Fruit fly (Drosophila melanogaster) whole organism, adult: Measurements from ENCODE around the gene CG4133.

Experiments
- CG11617 ChIP-seq: fragments of 200-800 bp; sonication (Bioruptor generic); optimal IDR thresholded peaks from 2 replicates; lab custom pipeline; 2017; ENCODE audit warnings: mild to moderate bottlenecking, missing biosample characterization, missing genetic modification reagents, missing genetic modification characterization
- CG12768 ChIP-seq: fragments of 200-800 bp; sonication (Bioruptor generic); optimal IDR thresholded peaks from 2 replicates; lab custom pipeline; 2017; ENCODE audit warnings: missing biosample characterization, missing genetic modification characterization, mild to moderate bottlenecking, moderate library complexity, missing genetic modification reagents
- CG14711 ChIP-seq: fragments of 200-800 bp; sonication (Bioruptor generic); optimal IDR thresholded peaks from 2 replicates; lab custom pipeline; 2018; ENCODE audit warnings: missing biosample characterization, mild to moderate bottlenecking, missing genetic modification characterization, moderate library complexity
- CG1620 ChIP-seq: fragments of 200-800 bp; sonication (Bioruptor generic); optimal IDR thresholded peaks from 2 replicates; lab custom pipeline; 2016; ENCODE audit warnings: missing biosample characterization, missing genetic modification characterization
- CG33017 ChIP-seq: fragments of 200-800 bp; sonication (Bioruptor generic); optimal IDR thresholded peaks from 2 replicates; lab custom pipeline; 2018; ENCODE audit warnings: missing biosample characterization, mild to moderate bottlenecking, missing genetic modification characterization, moderate library complexity
- CG5204 ChIP-seq: fragments of 200-800 bp; sonication (Bioruptor generic); optimal IDR thresholded peaks from 2 replicates; lab custom pipeline; 2016; ENCODE audit warnings: missing biosample characterization, missing genetic modification characterization
- CG7045 ChIP-seq: fragments of 200-800 bp; sonication (Bioruptor generic); optimal IDR thresholded peaks from 2 replicates; lab custom pipeline; 2017; ENCODE audit warnings: missing biosample characterization, mild to moderate bottlenecking, missing genetic modification characterization
- CG7101 ChIP-seq: fragments of 200-800 bp; sonication (Bioruptor generic); optimal IDR thresholded peaks from 2 replicates; lab custom pipeline; 2018; ENCODE audit warnings: missing biosample characterization, mild to moderate bottlenecking, missing genetic modification characterization, moderate library complexity
- Clk ChIP-seq: fragments of 200-800 bp; sonication (Bioruptor generic); optimal IDR thresholded peaks from 2 replicates; lab custom pipeline; 2017; ENCODE audit warnings: missing biosample characterization, missing genetic modification characterization
- Crg-1 ChIP-seq: fragments of 200-800 bp; sonication (Bioruptor generic); optimal IDR thresholded peaks from 2 replicates; lab custom pipeline; 2016; ENCODE audit warnings: missing biosample characterization, missing genetic modification characterization
- Hr96 ChIP-seq: fragments of 200-800 bp; sonication (Bioruptor generic); optimal IDR thresholded peaks from 2 replicates; lab custom pipeline; 2016; ENCODE audit warnings: missing biosample characterization, missing genetic modification characterization
- Mnt ChIP-seq: fragments of 200-800 bp; sonication (Bioruptor generic); optimal IDR thresholded peaks from 2 replicates; lab custom pipeline; 2016; ENCODE audit warnings: missing biosample characterization, mild to moderate bottlenecking, missing genetic modification characterization
- bab1 ChIP-seq: fragments of 200-800 bp; sonication (Bioruptor generic); optimal IDR thresholded peaks from 3 replicates; lab custom pipeline; 2019; ENCODE audit warnings: missing biosample characterization, mild to moderate bottlenecking, missing genetic modification characterization, moderate library complexity
- cic ChIP-seq: fragments of 200-800 bp; sonication (Bioruptor generic); optimal IDR thresholded peaks from 2 replicates; lab custom pipeline; 2017; ENCODE audit warnings: missing biosample characterization, mild to moderate bottlenecking, missing genetic modification characterization, moderate library complexity
- cnc ChIP-seq, 2 experiments: fragments of >200 bp; optimal IDR thresholded peaks; 2 replicates each; lab custom pipeline; 2017
- kay ChIP-seq: fragments of 200-800 bp; sonication (Bioruptor generic); peaks from one replicate; lab custom pipeline; 2016; ENCODE audit warnings: missing biosample characterization, missing genetic modification characterization, borderline replicate concordance
- ovo ChIP-seq: fragments of 200-800 bp; sonication (Bioruptor generic); optimal IDR thresholded peaks from 2 replicates; lab custom pipeline; 2016; ENCODE audit warnings: missing biosample characterization, missing genetic modification characterization
- pad ChIP-seq: fragments of 200-800 bp; sonication (Bioruptor generic); optimal IDR thresholded peaks from 3 replicates; lab custom pipeline; 2017; ENCODE audit warnings: missing biosample characterization, missing genetic modification characterization, mild to moderate bottlenecking, moderate library complexity, missing genetic modification reagents
- tj ChIP-seq: fragments of 200-800 bp; sonication (Bioruptor generic); optimal IDR thresholded peaks from 3 replicates; lab custom pipeline; 2017; ENCODE audit warnings: missing biosample characterization, mild to moderate bottlenecking, missing genetic modification characterization, moderate library complexity
- toe ChIP-seq: fragments of 200-800 bp; sonication (Bioruptor generic); optimal IDR thresholded peaks from 2 replicates; lab custom pipeline; 2016; ENCODE audit warnings: missing biosample characterization, missing genetic modification characterization

Gene CG4133

dm6 chr2L:496436-496835 is 41.1 kb downstream of the CG4133 start:
- TF ChIP-seq Mnt (GFP tag; lab: Kevin White, UChicago): no peak
- peak; percentile 60 for TF ChIP-seq tj
- no peak for TF ChIP-seq CG1620 (GFP tag; lab: Kevin White, UChicago)
- TF ChIP-seq CG12768 (GFP tag; lab: Kevin White, UChicago): no peak
- no peak for TF ChIP-seq CG14711 (tag; lab: Kevin White, UChicago)

- no peak for TF ChIP-seq tj
- no peak for TF ChIP-seq Mnt (GFP tag; lab: Kevin White, UChicago)
- no peak for TF ChIP-seq CG14711 (tag; lab: Kevin White, UChicago)
- TF ChIP-seq CG12768 (GFP tag; lab: Kevin White, UChicago): no peak
- TF ChIP-seq pad (GFP tag; lab: Kevin White, UChicago): no peak
- TF ChIP-seq kay: no peak
- TF ChIP-seq CG1620 (GFP tag; lab: Kevin White, UChicago): no peak
- no peak for TF ChIP-seq CG7101 (tag; lab: Kevin White, UChicago)
- no peak for TF ChIP-seq ovo (GFP tag; lab: Kevin White, UChicago)
- no peak for TF ChIP-seq cnc (optimal IDR thresholded peaks at IDR 0.05; lab: Kevin White, UChicago)
- TF ChIP-seq CG11617: no peak
- no peak for TF ChIP-seq Hr96
- TF ChIP-seq Clk: no peak
- TF ChIP-seq CG5204 (GFP tag; lab: Kevin White, UChicago): no peak
- TF ChIP-seq CG33017: no peak
These were observed 41.5 kb downstream of the CG4133 start for dm6 chr2L:496841-497240.

DNA sequence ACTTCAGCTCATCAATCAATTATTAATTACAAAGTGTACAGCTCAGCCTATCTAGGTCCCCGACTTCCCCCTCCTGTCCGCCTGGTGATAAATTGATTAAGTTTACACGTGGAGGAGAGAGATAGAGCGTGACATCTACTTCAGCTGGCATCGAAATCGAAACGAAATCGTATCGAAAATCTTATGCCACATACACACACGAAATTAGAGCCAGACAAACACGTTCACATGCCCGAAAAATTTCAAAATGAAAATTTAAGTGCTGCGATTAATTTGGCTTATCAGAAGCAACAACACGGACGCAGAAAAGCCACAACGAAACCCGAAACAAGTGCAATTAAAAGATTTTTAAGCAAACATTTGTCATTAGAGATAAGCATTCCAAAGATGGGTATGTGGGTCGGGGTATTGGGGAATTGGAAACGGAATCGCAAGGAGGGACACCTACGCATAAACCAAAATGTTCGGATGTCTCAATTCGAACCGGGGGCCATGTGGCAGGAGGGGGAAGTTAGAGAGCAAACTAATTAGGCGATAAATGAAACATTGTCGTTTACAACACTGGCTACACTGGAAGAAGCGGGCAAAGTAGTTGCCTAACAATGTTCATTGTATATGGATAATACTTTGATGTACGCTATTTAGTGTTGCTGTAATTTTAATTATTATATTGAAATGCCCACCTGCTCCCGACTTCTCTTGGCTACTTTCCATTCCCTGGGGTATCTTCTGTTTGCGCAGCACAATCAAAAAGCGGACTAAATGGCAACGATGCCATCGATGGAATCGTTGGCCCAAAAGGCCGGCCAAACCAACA is 42.5 kb downstream of the CG4133 start:
- TF ChIP-seq CG14711 (tag; lab: Kevin White, UChicago) (no peak), CG11617 (no peak), cic (GFP tag; lab: Kevin White, UChicago) (no peak), CG33017 (no peak), CG12768 (GFP tag; lab: Kevin White, UChicago) (no peak)

- TF ChIP-seq ovo (GFP tag; lab: Kevin White, UChicago): no peak
- TF ChIP-seq CG11617: no peak
- no peak for TF ChIP-seq CG33017
- TF ChIP-seq tj: no peak
- TF ChIP-seq cic (GFP tag; lab: Kevin White, UChicago): no peak
- no peak for TF ChIP-seq kay
- no peak for TF ChIP-seq Mnt (GFP tag; lab: Kevin White, UChicago)
- no peak for TF ChIP-seq CG5204 (GFP tag; lab: Kevin White, UChicago)
- no peak for TF ChIP-seq CG1620 (GFP tag; lab: Kevin White, UChicago)
- TF ChIP-seq bab1 (GFP tag; lab: Kevin White, UChicago): no peak
- TF ChIP-seq Crg-1: no peak
- TF ChIP-seq pad (GFP tag; lab: Kevin White, UChicago): no peak
- no peak for TF ChIP-seq Clk
These were observed 43.1 kb downstream of the CG4133 start for dm6 chr2L:498474-498821.

DNA sequence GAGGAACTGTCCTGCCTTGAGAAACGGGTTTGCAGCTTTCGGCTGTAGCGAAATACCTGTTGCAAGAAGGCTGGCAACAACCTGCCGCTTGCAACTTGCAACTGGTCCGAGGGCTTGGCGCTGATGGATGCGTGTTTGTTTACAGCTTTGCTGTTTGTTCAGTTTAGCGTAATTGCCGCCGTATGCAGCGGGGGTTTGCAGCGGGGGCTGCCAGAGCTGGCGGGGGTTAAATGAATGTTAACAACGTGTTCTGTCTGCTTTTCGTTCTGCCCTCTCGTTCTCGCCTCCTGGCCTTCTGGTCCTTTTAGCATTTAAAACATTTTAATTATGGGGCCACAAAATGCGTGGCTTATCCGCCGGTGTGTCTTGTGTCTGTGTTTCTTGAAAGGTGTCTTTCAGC is 44.6 kb downstream of the CG4133 start:
- no peak for TF ChIP-seq CG14711 (tag; lab: Kevin White, UChicago)
- no peak for TF ChIP-seq CG1620 (GFP tag; lab: Kevin White, UChicago)
- no peak for TF ChIP-seq Mnt (GFP tag; lab: Kevin White, UChicago)
- no peak for TF ChIP-seq CG7045 (GFP tag; lab: Kevin White, UChicago)
- no peak for TF ChIP-seq Crg-1
- TF ChIP-seq toe (GFP tag; lab: Kevin White, UChicago): no peak
- no peak for TF ChIP-seq CG33017
- TF ChIP-seq bab1 (GFP tag; lab: Kevin White, UChicago): no peak
- no peak for TF ChIP-seq cnc (optimal IDR thresholded peaks at IDR 0.05; lab: Kevin White, UChicago)

DNA sequence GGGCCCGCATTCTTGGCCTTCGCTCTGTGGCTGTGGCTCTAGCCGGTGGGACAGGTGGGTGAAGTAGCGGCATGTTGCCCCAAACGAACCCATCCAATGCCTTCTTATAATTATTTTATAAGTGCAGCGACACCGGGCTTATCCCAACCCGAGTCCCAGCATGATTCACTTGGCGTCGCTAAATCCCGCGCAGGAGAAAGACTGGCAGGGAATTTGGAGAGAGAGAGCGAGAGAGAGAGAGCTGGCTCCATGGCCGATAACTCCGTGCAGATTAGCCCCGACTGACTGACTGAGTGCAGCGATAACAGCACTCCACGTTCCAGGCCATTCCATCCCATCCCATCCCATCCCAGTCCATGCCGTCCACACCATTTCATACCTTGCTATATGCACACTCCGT is 46.3 kb downstream of the CG4133 start:
- TF ChIP-seq tj: no peak

DNA sequence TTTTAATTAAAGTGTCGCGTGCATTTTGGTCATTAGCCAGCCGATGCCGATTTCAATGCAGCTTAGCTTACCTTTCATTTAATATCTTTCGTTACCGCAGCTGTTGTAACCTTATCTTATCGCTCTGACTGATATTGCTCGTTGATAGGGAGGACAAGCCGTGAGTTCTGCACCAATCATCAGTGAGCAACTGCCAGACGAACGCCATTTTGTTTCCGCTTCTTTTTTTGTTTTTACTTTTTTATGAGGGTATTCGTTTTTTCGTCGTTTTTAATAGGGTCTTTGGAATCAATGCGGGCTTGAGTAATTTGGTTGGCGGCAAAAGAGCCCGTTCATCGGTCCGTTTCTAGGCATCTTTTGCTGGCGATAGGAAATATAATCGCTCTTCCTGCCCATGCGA is 49.7 kb downstream of the CG4133 start:
- no peak for TF ChIP-seq cic (GFP tag; lab: Kevin White, UChicago)
- no peak for TF ChIP-seq toe (GFP tag; lab: Kevin White, UChicago)
- no peak for TF ChIP-seq ovo (GFP tag; lab: Kevin White, UChicago)
- TF ChIP-seq CG11617: no peak
- TF ChIP-seq CG12768 (GFP tag; lab: Kevin White, UChicago): no peak
- no peak for TF ChIP-seq tj
- no peak for TF ChIP-seq CG14711 (tag; lab: Kevin White, UChicago)
- no peak for TF ChIP-seq CG7101 (tag; lab: Kevin White, UChicago)
- no peak for TF ChIP-seq CG5204 (GFP tag; lab: Kevin White, UChicago)
- TF ChIP-seq CG7045 (GFP tag; lab: Kevin White, UChicago): no peak
- no peak for TF ChIP-seq Crg-1
- TF ChIP-seq pad (GFP tag; lab: Kevin White, UChicago): no peak
- no peak for TF ChIP-seq Clk
- no peak for TF ChIP-seq Hr96
